Worm (Caenorhabditis elegans) whole organism, L3 larva: ENCODE results near the gene ssp-35.

Experiments
- R02D3.7 ChIP-seq: fragments of 150-350 bp; optimal IDR thresholded peaks from 2 replicates; lab custom pipeline; 2014; ENCODE audit warnings: missing biosample characterization, missing genetic modification characterization
- ZK546.5 ChIP-seq: sonication (generic microtip); optimal IDR thresholded peaks from 2 replicates; lab custom pipeline; 2017; ENCODE audit warnings: missing biosample characterization, missing genetic modification characterization
- aly-2 ChIP-seq: fragments of 150-350 bp; optimal IDR thresholded peaks from 2 replicates; lab custom pipeline; 2014; ENCODE audit warnings: missing biosample characterization, missing genetic modification characterization
- ama-1 ChIP-seq: fragments of 150-350 bp; optimal IDR thresholded peaks from 2 replicates; lab custom pipeline; 2018
- ceh-16 ChIP-seq: sonication (generic microtip); optimal IDR thresholded peaks from 2 replicates; lab custom pipeline; 2017; ENCODE audit warnings: missing biosample characterization, missing genetic modification characterization
- ceh-28 ChIP-seq: fragments of 150-350 bp; optimal IDR thresholded peaks from 2 replicates; lab custom pipeline; 2014; ENCODE audit warnings: missing biosample characterization, missing genetic modification reagents, missing genetic modification characterization
- ceh-9 ChIP-seq: sonication (generic microtip); optimal IDR thresholded peaks from 2 replicates; lab custom pipeline; 2018; ENCODE audit warnings: missing biosample characterization, missing genetic modification characterization
- daf-12 ChIP-seq: fragments of 150-350 bp; optimal IDR thresholded peaks from 2 replicates; lab custom pipeline; 2014; ENCODE audit warnings: missing biosample characterization, missing genetic modification reagents, missing genetic modification characterization
- egl-27 ChIP-seq: sonication (generic microtip); optimal IDR thresholded peaks from 4 replicates; lab custom pipeline; 2017; ENCODE audit warnings: missing biosample characterization, missing genetic modification reagents, missing genetic modification characterization
- egl-5 ChIP-seq: fragments of 150-350 bp; optimal IDR thresholded peaks from 2 replicates; lab custom pipeline; 2017; ENCODE audit warnings: missing biosample characterization, missing genetic modification reagents, missing genetic modification characterization, inconsistent platforms
- elt-1 ChIP-seq: fragments of 150-350 bp; optimal IDR thresholded peaks from 2 replicates; lab custom pipeline; 2014; ENCODE audit warnings: missing biosample characterization, missing genetic modification characterization
- elt-2 ChIP-seq: sonication (generic microtip); optimal IDR thresholded peaks from 2 replicates; lab custom pipeline; 2016; ENCODE audit warnings: missing genetic modification reagents, mild to moderate bottlenecking, missing genetic modification characterization, missing compliant biosample characterization
- fkh-10 ChIP-seq: sonication (generic microtip); optimal IDR thresholded peaks from 2 replicates; lab custom pipeline; 2017; ENCODE audit warnings: missing biosample characterization, missing genetic modification reagents, missing genetic modification characterization
- fkh-2 ChIP-seq: fragments of 150-350 bp; optimal IDR thresholded peaks from 2 replicates; lab custom pipeline; 2014; ENCODE audit warnings: missing biosample characterization, missing genetic modification reagents, missing genetic modification characterization
- fos-1 ChIP-seq: fragments of 150-350 bp; optimal IDR thresholded peaks from 2 replicates; lab custom pipeline; 2014; ENCODE audit warnings: missing biosample characterization, missing genetic modification characterization
- hmg-11 ChIP-seq: sonication (generic microtip); optimal IDR thresholded peaks from 2 replicates; lab custom pipeline; 2016; ENCODE audit warnings: missing genetic modification characterization, missing compliant biosample characterization
- lin-15B ChIP-seq: fragments of 150-350 bp; optimal IDR thresholded peaks from 2 replicates; lab custom pipeline; 2014; ENCODE audit warnings: missing biosample characterization, missing genetic modification characterization
- lin-39 ChIP-seq: fragments of 150-350 bp; optimal IDR thresholded peaks from 2 replicates; lab custom pipeline; 2018; ENCODE audit warnings: missing biosample characterization, missing genetic modification reagents, missing genetic modification characterization
- mdl-1 ChIP-seq: fragments of 150-350 bp; optimal IDR thresholded peaks from 2 replicates; lab custom pipeline; 2014; ENCODE audit warnings: missing biosample characterization, missing genetic modification characterization
- nfya-1 ChIP-seq: sonication (generic microtip); optimal IDR thresholded peaks from 2 replicates; lab custom pipeline; 2017; ENCODE audit warnings: missing genetic modification characterization, mild to moderate bottlenecking, missing compliant biosample characterization, antibody characterized with exemption, moderate library complexity; ENCODE audit not compliant: insufficient read depth
- nhr-12 ChIP-seq: fragments of 150-350 bp; optimal IDR thresholded peaks from 2 replicates; lab custom pipeline; 2014; ENCODE audit warnings: missing biosample characterization, missing genetic modification characterization
- nhr-23 ChIP-seq: fragments of 150-350 bp; optimal IDR thresholded peaks from 2 replicates; lab custom pipeline; 2014; ENCODE audit warnings: missing biosample characterization, missing genetic modification reagents, missing genetic modification characterization
- nhr-237 ChIP-seq: fragments of 150-350 bp; optimal IDR thresholded peaks from 2 replicates; lab custom pipeline; 2014; ENCODE audit warnings: missing biosample characterization, missing genetic modification characterization
- nhr-25 ChIP-seq: sonication (generic microtip); optimal IDR thresholded peaks from 2 replicates; lab custom pipeline; 2017; ENCODE audit warnings: missing biosample characterization, missing genetic modification characterization
- nhr-43 ChIP-seq: sonication (generic microtip); optimal IDR thresholded peaks from 2 replicates; lab custom pipeline; 2016; ENCODE audit warnings: mild to moderate bottlenecking, missing genetic modification characterization, missing compliant biosample characterization; ENCODE audit not compliant: poor library complexity, severe bottlenecking
- nhr-67 ChIP-seq: fragments of 150-350 bp; optimal IDR thresholded peaks from 2 replicates; lab custom pipeline; 2014; ENCODE audit warnings: missing biosample characterization, missing genetic modification characterization
- nhr-77 ChIP-seq: fragments of 150-350 bp; optimal IDR thresholded peaks from 2 replicates; lab custom pipeline; 2014; ENCODE audit warnings: missing biosample characterization, missing genetic modification characterization
- pha-4 ChIP-seq: fragments of 150-350 bp; optimal IDR thresholded peaks from 2 replicates; lab custom pipeline; 2014; ENCODE audit warnings: missing biosample characterization, missing genetic modification reagents, missing genetic modification characterization
- pqm-1 ChIP-seq: fragments of 150-350 bp; optimal IDR thresholded peaks from 2 replicates; lab custom pipeline; 2017; ENCODE audit warnings: missing biosample characterization, missing genetic modification characterization, inconsistent platforms
- sea-2 ChIP-seq: fragments of 150-350 bp; sonication (generic microtip); optimal IDR thresholded peaks from 4 replicates; lab custom pipeline; 2014; ENCODE audit warnings: missing biosample characterization, missing genetic modification reagents, missing genetic modification characterization
- tbx-2 ChIP-seq: sonication (generic microtip); optimal IDR thresholded peaks from 2 replicates; lab custom pipeline; 2016; ENCODE audit warnings: mild to moderate bottlenecking, missing genetic modification characterization, missing compliant biosample characterization
- unc-39 ChIP-seq: sonication (generic microtip); optimal IDR thresholded peaks from 4 replicates; lab custom pipeline; 2017; ENCODE audit warnings: missing biosample characterization, missing genetic modification characterization
- unc-62 ChIP-seq: fragments of 150-350 bp; sonication (generic microtip); optimal IDR thresholded peaks from 4 replicates; lab custom pipeline; 2014; ENCODE audit warnings: missing biosample characterization, missing genetic modification reagents, missing genetic modification characterization
- zag-1 ChIP-seq: fragments of 150-350 bp; optimal IDR thresholded peaks from 2 replicates; lab custom pipeline; 2014; ENCODE audit warnings: missing biosample characterization, missing genetic modification characterization
- ztf-4 ChIP-seq: fragments of 150-350 bp; optimal IDR thresholded peaks from 2 replicates; lab custom pipeline; 2014; ENCODE audit warnings: missing biosample characterization, missing genetic modification characterization

ssp-35 gene

DNA sequence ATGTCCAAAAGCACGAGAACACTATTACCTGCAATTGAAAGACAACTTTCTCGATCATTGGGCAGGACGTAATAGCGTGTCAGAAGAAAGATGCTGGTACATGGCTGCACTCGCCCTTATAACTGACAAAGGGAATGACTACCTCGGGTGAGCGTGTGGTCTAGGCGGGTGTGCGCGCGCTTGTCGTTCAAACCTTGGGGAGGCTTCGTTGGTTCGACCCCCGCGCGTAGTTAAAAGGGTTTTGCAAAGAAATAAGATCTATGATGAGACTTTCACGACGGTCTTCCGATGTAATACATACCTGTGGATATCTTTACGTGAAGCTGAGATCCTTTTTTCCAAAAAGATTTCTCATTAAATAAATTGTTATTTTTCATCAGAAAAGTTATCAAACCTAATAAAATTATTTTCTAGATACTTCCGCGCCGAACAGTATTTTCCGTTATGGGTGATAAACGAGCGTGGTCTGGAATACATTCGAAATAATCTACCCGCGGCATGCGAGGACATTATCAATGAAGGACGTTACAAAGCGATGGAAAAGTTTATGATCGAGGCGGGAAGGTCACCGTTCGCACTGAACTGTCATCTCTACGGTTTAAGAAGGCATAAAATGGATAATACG, 39.9 kb upstream of the ssp-35 start (continued):
- TF ChIP-seq nhr-12 (tag; lab: Kevin White, UChicago) (peak; percentile 4), unc-39 (tag; lab: Kevin White, UChicago) (no peak), daf-12 (tag; lab: Kevin White, UChicago) (no peak), lin-39 (peak; percentile 89), nfya-1 (peak; percentile 70), ZK546.5 (tag; lab: Kevin White, UChicago) (peak; percentile 7), aly-2 (tag; lab: Kevin White, UChicago) (peak; percentile 82), mdl-1 (tag; lab: Kevin White, UChicago) (no peak), egl-27 (peak; percentile 1), egl-5 (tag; lab: Kevin White, UChicago) (peak; percentile 58), nhr-23 (tag; lab: Kevin White, UChicago) (peak; percentile 70), pha-4 (tag; lab: Kevin White, UChicago) (peak; percentile 75), nhr-237 (tag; lab: Kevin White, UChicago) (no peak), pqm-1 (tag; lab: Kevin White, UChicago) (peak; percentile 19), lin-15B (tag; lab: Kevin White, UChicago) (peak; percentile 35), ceh-9 (tag; lab: Kevin White, UChicago) (no peak), R02D3.7 (tag; lab: Kevin White, UChicago) (peak; percentile 69), ztf-4 (tag; lab: Kevin White, UChicago) (peak; percentile 71), zag-1 (tag; lab: Kevin White, UChicago) (peak; percentile 67), fos-1 (no peak), sea-2 (GFP tag; lab: Kevin White, UChicago) (peak; percentile 5), ama-1 (lab: Kevin White, UChicago) (peak; percentile 88), nhr-77 (peak; percentile 75), nhr-25 (tag; lab: Kevin White, UChicago) (peak; percentile 70)

DNA sequence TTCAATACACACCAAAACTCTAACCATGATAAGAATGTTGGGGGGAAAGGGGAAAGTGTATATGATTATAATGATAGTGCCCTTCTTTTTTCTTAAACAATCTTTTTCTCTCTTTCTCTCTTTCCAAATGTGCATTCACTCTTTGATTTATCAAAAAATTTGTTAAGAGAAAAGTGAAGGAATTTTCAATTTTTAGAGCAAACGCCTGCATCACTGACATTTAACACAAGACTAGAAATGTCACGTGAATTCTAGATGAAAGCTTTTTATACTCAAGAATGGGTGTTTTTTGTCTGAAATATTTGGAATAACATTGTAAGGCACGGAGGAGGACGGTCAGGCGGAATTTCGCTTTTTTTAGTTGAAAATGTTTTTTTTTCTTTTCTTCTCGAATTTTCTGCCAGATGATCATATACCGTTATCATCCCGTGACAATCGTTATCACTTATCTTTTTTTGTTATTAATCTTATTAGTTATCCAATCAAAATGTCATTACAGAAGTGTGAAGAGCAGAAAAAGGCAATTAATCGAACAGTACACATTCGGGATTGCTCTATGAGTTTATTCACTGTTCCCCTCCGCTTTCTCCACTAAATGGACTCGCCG, 38.5 kb upstream of the ssp-35 start, which contains the start of the genes frm-7 and F55C5.17:
Gene frm-7, plus strand, starts transcription at position 500 of the 607 bp plus-strand sequence.
Gene F55C5.17, plus strand, starts transcription at position 557 of the 607 bp plus-strand sequence.
- no peak for TF ChIP-seq unc-62 (GFP tag; lab: Kevin White, UChicago)
- peak; percentile 63 for TF ChIP-seq pqm-1 (tag; lab: Kevin White, UChicago)
- peak; percentile 90 for TF ChIP-seq elt-2 (tag; lab: Kevin White, UChicago)
- TF ChIP-seq nhr-12 (tag; lab: Kevin White, UChicago), result no peak
- no peak for TF ChIP-seq ceh-28 (tag; lab: Kevin White, UChicago)
- peak; percentile 12 for TF ChIP-seq pha-4 (tag; lab: Kevin White, UChicago)

DNA sequence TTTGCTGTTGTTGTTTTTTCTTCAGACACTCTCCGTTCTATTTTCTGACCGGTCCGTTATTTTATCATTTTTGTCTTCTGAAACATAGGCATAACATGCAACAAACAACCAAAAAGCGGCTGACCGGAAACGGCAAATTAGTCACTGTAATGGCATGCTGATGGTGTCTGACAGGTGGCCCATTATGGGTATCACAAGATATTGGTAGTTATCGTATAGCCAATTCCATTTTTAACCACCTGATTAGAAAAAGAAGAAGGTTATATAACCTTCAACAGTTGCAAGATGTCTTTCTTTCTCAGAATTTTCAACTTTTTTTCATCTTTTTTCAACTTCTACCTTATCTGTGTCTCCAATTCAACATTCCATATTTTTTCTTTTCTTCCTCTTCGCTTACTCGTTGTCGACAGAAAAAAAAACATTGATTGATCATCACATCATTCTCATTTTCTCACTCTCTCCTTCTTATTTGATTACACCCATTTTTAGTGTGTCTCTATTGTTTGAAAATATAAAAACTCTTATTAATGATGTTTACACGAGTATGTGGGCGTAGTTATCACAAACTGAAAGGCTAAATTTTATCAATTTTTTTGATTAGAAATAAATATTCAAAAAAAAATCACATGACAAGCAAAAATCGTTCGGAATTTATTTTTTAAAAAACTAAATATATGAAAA, 37.3 kb upstream of the ssp-35 start:
- TF ChIP-seq fkh-10 (GFP tag; lab: Kevin White, UChicago) (no peak), fkh-2 (tag; lab: Kevin White, UChicago) (no peak), unc-39 (tag; lab: Kevin White, UChicago) (no peak), pha-4 (tag; lab: Kevin White, UChicago) (peak; percentile 73), nhr-23 (tag; lab: Kevin White, UChicago) (peak; percentile 24), ama-1 (lab: Kevin White, UChicago) (peak; percentile 3), fos-1 (no peak), nfya-1 (no peak), nhr-43 (no peak), ZK546.5 (tag; lab: Kevin White, UChicago) (no peak), hmg-11 (tag; lab: Kevin White, UChicago) (no peak), nhr-25 (tag; lab: Kevin White, UChicago) (peak; percentile 6), nhr-12 (tag; lab: Kevin White, UChicago) (no peak), pqm-1 (tag; lab: Kevin White, UChicago) (peak; percentile 13), R02D3.7 (tag; lab: Kevin White, UChicago) (no peak), elt-1 (no peak), ceh-28 (tag; lab: Kevin White, UChicago) (no peak), ceh-16 (no peak), tbx-2 (tag; lab: Kevin White, UChicago) (no peak), lin-15B (tag; lab: Kevin White, UChicago) (no peak), elt-2 (tag; lab: Kevin White, UChicago) (peak; percentile 75), nhr-67 (tag; lab: Kevin White, UChicago) (no peak)
